Fruit fly (Drosophila melanogaster) whole organism, adult: ENCODE measurements around the gene TwdlE.

Experiments
- CG11617 ChIP-seq: fragments of 200-800 bp; sonication (Bioruptor generic); optimal IDR thresholded peaks from 2 replicates; lab custom pipeline; 2017; ENCODE audit warnings: mild to moderate bottlenecking, missing biosample characterization, missing genetic modification reagents, missing genetic modification characterization
- CG12768 ChIP-seq: fragments of 200-800 bp; sonication (Bioruptor generic); optimal IDR thresholded peaks from 2 replicates; lab custom pipeline; 2017; ENCODE audit warnings: missing biosample characterization, missing genetic modification characterization, mild to moderate bottlenecking, moderate library complexity, missing genetic modification reagents
- CG14711 ChIP-seq: fragments of 200-800 bp; sonication (Bioruptor generic); optimal IDR thresholded peaks from 2 replicates; lab custom pipeline; 2018; ENCODE audit warnings: missing biosample characterization, mild to moderate bottlenecking, missing genetic modification characterization, moderate library complexity
- CG1620 ChIP-seq: fragments of 200-800 bp; sonication (Bioruptor generic); optimal IDR thresholded peaks from 2 replicates; lab custom pipeline; 2016; ENCODE audit warnings: missing biosample characterization, missing genetic modification characterization
- CG33017 ChIP-seq: fragments of 200-800 bp; sonication (Bioruptor generic); optimal IDR thresholded peaks from 2 replicates; lab custom pipeline; 2018; ENCODE audit warnings: missing biosample characterization, mild to moderate bottlenecking, missing genetic modification characterization, moderate library complexity
- CG5204 ChIP-seq: fragments of 200-800 bp; sonication (Bioruptor generic); optimal IDR thresholded peaks from 2 replicates; lab custom pipeline; 2016; ENCODE audit warnings: missing biosample characterization, missing genetic modification characterization
- CG7045 ChIP-seq: fragments of 200-800 bp; sonication (Bioruptor generic); optimal IDR thresholded peaks from 2 replicates; lab custom pipeline; 2017; ENCODE audit warnings: missing biosample characterization, mild to moderate bottlenecking, missing genetic modification characterization
- CG7101 ChIP-seq: fragments of 200-800 bp; sonication (Bioruptor generic); optimal IDR thresholded peaks from 2 replicates; lab custom pipeline; 2018; ENCODE audit warnings: missing biosample characterization, mild to moderate bottlenecking, missing genetic modification characterization, moderate library complexity
- Clk ChIP-seq: fragments of 200-800 bp; sonication (Bioruptor generic); optimal IDR thresholded peaks from 2 replicates; lab custom pipeline; 2017; ENCODE audit warnings: missing biosample characterization, missing genetic modification characterization
- Crg-1 ChIP-seq: fragments of 200-800 bp; sonication (Bioruptor generic); optimal IDR thresholded peaks from 2 replicates; lab custom pipeline; 2016; ENCODE audit warnings: missing biosample characterization, missing genetic modification characterization
- Hr96 ChIP-seq: fragments of 200-800 bp; sonication (Bioruptor generic); optimal IDR thresholded peaks from 2 replicates; lab custom pipeline; 2016; ENCODE audit warnings: missing biosample characterization, missing genetic modification characterization
- Mnt ChIP-seq: fragments of 200-800 bp; sonication (Bioruptor generic); optimal IDR thresholded peaks from 2 replicates; lab custom pipeline; 2016; ENCODE audit warnings: missing biosample characterization, mild to moderate bottlenecking, missing genetic modification characterization
- bab1 ChIP-seq: fragments of 200-800 bp; sonication (Bioruptor generic); optimal IDR thresholded peaks from 3 replicates; lab custom pipeline; 2019; ENCODE audit warnings: missing biosample characterization, mild to moderate bottlenecking, missing genetic modification characterization, moderate library complexity
- cic ChIP-seq: fragments of 200-800 bp; sonication (Bioruptor generic); optimal IDR thresholded peaks from 2 replicates; lab custom pipeline; 2017; ENCODE audit warnings: missing biosample characterization, mild to moderate bottlenecking, missing genetic modification characterization, moderate library complexity
- cnc ChIP-seq, 2 experiments: fragments of >200 bp; optimal IDR thresholded peaks; 2 replicates each; lab custom pipeline; 2017
- kay ChIP-seq: fragments of 200-800 bp; sonication (Bioruptor generic); peaks from one replicate; lab custom pipeline; 2016; ENCODE audit warnings: missing biosample characterization, missing genetic modification characterization, borderline replicate concordance
- ovo ChIP-seq: fragments of 200-800 bp; sonication (Bioruptor generic); optimal IDR thresholded peaks from 2 replicates; lab custom pipeline; 2016; ENCODE audit warnings: missing biosample characterization, missing genetic modification characterization
- pad ChIP-seq: fragments of 200-800 bp; sonication (Bioruptor generic); optimal IDR thresholded peaks from 3 replicates; lab custom pipeline; 2017; ENCODE audit warnings: missing biosample characterization, missing genetic modification characterization, mild to moderate bottlenecking, moderate library complexity, missing genetic modification reagents
- tj ChIP-seq: fragments of 200-800 bp; sonication (Bioruptor generic); optimal IDR thresholded peaks from 3 replicates; lab custom pipeline; 2017; ENCODE audit warnings: missing biosample characterization, mild to moderate bottlenecking, missing genetic modification characterization, moderate library complexity
- toe ChIP-seq: fragments of 200-800 bp; sonication (Bioruptor generic); optimal IDR thresholded peaks from 2 replicates; lab custom pipeline; 2016; ENCODE audit warnings: missing biosample characterization, missing genetic modification characterization

The TwdlE gene

DNA sequence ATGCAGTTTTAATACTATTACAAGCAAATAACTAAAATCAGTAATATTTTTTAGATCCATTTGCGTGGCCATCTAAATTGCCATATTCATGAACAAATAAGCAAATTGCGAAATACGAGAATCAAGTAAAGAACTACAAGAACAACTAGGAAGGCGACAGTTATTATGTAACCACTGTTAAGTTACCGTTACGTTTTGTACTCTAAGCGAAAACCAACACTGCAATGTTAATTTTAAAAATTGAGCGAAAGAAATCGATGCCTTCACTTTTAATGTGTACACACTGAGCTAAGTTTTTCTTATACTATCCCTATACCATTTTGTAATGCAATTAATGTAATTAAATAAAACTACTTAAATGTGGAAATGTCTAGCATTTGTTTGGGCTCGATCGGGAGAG, 40.2 kb downstream of the TwdlE start:
- TF ChIP-seq bab1 (no peak), toe (GFP tag; lab: Kevin White, UChicago) (no peak), CG33017 (tag; lab: Kevin White, UChicago) (no peak), pad (no peak), CG12768 (GFP tag; lab: Kevin White, UChicago) (no peak), cnc (optimal IDR thresholded peaks at IDR 0.05; lab: Kevin White, UChicago) (no peak), CG7045 (GFP tag; lab: Kevin White, UChicago) (no peak), ovo (GFP tag; lab: Kevin White, UChicago) (no peak), cic (GFP tag; lab: Kevin White, UChicago) (no peak), CG7101 (tag; lab: Kevin White, UChicago) (no peak), CG5204 (GFP tag; lab: Kevin White, UChicago) (no peak), tj (GFP tag; lab: Kevin White, UChicago) (no peak), CG1620 (no peak), CG14711 (tag; lab: Kevin White, UChicago) (no peak), CG11617 (no peak), Clk (GFP tag; lab: Kevin White, UChicago) (no peak)

DNA sequence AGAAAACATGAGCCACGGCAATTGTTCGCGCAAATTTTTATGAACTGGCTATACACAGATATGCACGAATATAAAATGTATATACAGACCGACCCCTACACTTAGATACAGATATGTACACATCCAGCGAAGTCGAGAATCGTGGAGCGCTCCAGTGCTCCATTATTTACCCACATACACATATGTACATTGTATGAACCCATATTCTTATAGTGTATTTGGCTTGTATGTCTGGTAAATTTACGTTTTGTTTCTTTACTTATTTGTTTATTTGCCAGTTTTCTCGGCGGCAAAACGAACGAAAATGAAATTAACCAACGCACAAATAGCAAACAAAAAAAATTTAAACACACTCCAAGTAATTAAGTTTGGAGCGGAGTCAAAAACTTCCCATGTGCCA, 47.3 kb downstream of the TwdlE start:
- peak; percentile 3 for TF ChIP-seq cic (GFP tag; lab: Kevin White, UChicago)
- TF ChIP-seq pad: no peak
- no peak for TF ChIP-seq Hr96 (GFP tag; lab: Kevin White, UChicago)
- TF ChIP-seq CG1620: no peak
- TF ChIP-seq kay (GFP tag; lab: Kevin White, UChicago): no peak

DNA sequence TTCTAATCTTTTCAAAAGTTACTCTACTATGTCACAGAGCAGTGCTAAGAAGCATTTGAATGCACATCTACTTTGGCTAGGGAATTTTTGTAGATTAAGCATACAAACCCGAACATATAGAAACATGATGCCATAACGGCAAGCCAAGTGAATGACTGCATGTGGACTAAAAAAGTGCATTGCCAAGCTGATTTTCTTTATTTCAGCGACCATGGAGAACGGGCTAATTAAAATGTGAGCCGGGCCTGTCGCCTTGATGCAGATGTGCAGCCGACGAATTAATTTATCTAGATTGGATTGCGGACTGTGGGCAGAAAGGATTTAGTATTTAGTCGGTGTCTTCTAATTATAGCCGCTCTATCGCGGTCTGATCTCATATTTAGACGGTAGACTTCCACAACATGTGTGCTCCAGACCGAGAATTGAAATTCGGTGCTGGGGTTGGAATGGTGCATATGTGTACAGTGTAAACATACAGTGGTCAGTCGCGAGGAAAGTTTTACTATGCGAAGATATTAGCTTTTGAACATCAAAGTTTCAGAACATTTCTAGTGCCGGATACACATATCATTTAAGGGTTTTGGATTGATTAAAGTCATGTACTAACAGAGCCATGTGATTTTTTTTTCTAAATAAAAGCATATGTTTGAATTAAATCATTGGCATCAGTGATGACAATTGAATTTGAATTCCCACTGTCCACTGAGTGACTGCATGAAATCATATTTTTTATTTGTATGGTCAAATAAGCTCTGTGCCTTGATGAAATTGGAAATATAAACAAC, 47.9 kb downstream of the TwdlE start:
- TF ChIP-seq kay (GFP tag; lab: Kevin White, UChicago) (peak; percentile 16), Hr96 (GFP tag; lab: Kevin White, UChicago) (no peak), CG14711 (tag; lab: Kevin White, UChicago) (no peak), CG11617 (no peak), CG5204 (GFP tag; lab: Kevin White, UChicago) (no peak), CG7045 (GFP tag; lab: Kevin White, UChicago) (no peak), tj (GFP tag; lab: Kevin White, UChicago) (peak; percentile 93), Mnt (GFP tag; lab: Kevin White, UChicago) (no peak)

DNA sequence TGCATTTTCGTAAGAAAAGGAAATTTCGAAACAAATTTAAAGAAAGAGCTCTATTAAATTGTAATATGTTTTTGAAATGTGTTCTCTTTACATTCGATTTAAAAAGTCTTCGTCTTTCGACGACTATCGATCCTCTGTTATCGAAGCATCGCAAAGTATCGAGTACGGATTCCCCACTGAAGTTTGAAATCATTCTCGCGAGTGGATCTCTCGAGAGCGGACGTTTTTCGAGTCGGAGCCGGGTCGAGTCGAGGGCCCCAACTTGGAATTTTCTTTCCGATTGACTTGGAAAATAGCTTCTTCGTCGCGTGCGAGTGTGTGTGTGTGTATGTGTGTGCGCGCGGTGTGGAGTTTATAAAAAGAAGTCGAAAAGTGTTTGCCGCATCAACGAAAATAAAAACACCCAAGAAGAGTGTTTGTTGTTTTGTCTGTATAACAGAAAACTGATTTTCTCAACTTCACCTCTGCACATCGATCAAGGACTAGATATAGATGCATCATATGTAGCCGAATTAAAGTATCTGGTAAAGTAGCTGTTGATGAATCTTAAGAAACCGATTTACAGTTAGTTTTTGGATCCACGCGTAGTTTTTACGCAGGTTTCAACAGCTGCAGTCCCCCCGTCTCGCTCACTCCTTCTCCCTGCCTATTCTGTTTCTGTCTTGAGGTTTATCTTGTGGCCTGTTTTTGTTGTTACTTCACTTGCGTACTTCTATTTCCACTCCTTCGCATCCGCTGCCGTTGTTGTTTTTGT, 49.2 kb downstream of the TwdlE start, which contains the start of gene LanB1:
TSS of gene LanB1 (plus strand) at position 190 of the 754 bp plus-strand sequence.
- no peak for TF ChIP-seq Mnt (GFP tag; lab: Kevin White, UChicago)
- TF ChIP-seq CG14711 (tag; lab: Kevin White, UChicago): no peak
- peak; percentile 22 for TF ChIP-seq kay (GFP tag; lab: Kevin White, UChicago)
- no peak for TF ChIP-seq pad
- TF ChIP-seq tj (GFP tag; lab: Kevin White, UChicago): peak; percentile 72
- no peak for TF ChIP-seq CG7101 (tag; lab: Kevin White, UChicago)
- TF ChIP-seq CG12768 (GFP tag; lab: Kevin White, UChicago): no peak
- no peak for TF ChIP-seq CG5204 (GFP tag; lab: Kevin White, UChicago)

DNA sequence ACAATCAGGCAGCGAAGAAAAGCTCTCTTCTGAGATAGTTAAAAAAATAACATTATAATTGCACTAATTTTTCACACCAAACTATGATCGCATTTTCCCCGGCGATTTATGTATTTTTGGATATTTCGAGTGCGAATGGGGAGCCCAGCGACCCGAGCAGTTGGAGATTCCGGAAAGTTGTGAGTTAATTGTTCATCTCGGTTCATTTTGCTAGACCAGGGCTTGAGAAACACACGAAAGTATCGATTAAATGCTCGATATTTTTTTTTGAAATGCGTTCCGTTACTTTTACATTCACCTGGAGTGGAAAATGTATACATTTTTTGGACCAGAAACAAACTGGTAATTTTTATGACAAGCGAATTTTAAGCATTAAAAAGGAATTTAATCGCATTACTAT, 50.1 kb downstream of the TwdlE start, which contains the start of gene Cdc14:
TSS of gene Cdc14 (minus strand) at position 185 of the 400 bp plus-strand sequence.
- TF ChIP-seq Crg-1 (GFP tag; lab: Kevin White, UChicago) (no peak), Mnt (GFP tag; lab: Kevin White, UChicago) (peak; percentile 14), CG7101 (tag; lab: Kevin White, UChicago) (peak; percentile 27), CG11617 (no peak), ovo (GFP tag; lab: Kevin White, UChicago) (no peak), kay (GFP tag; lab: Kevin White, UChicago) (peak; percentile 63), bab1 (peak; percentile 22), tj (GFP tag; lab: Kevin White, UChicago) (no peak)

DNA sequence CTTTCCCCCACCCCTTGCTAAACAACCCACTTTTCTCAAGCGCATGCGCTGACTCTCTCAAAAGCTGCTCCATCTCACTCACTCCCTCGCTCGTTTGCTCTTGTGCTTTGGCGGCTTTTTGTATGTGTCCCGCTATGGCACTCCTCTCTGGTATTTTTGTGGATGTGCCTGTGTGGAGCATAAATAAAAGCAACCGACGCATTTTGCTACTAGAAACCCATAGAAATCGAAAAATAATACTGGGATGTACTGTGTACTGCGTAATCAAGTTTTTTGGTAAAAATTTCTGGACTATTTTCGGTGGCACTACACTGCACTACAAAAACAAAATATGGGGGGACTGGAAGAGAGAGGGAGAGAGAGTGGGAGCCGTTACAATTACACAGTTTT, 50.9 kb downstream of the TwdlE start:
- TF ChIP-seq Hr96 (GFP tag; lab: Kevin White, UChicago) (no peak), cic (GFP tag; lab: Kevin White, UChicago) (peak; percentile 88), tj (GFP tag; lab: Kevin White, UChicago) (peak; percentile 85), pad (peak; percentile 96), CG12768 (GFP tag; lab: Kevin White, UChicago) (peak; percentile 65), CG5204 (GFP tag; lab: Kevin White, UChicago) (no peak), Crg-1 (GFP tag; lab: Kevin White, UChicago) (no peak), kay (GFP tag; lab: Kevin White, UChicago) (peak; percentile 95), CG1620 (no peak), Clk (GFP tag; lab: Kevin White, UChicago) (no peak), CG11617 (peak; percentile 1), Mnt (GFP tag; lab: Kevin White, UChicago) (peak; percentile 95), bab1 (peak; percentile 56), ovo (GFP tag; lab: Kevin White, UChicago) (peak; percentile 67), CG33017 (tag; lab: Kevin White, UChicago) (peak; percentile 57), CG14711 (tag; lab: Kevin White, UChicago) (no peak)
